Fruit fly (Drosophila melanogaster) whole organism, wandering third instar larva: ENCODE results near the gene CG13024.

Experiments
- Vsx2 ChIP-seq: fragments of 200-300, 225-300 bp; sonication (Bioruptor generic); optimal IDR thresholded peaks from 2 replicates; lab custom pipeline; 2018; ENCODE audit warnings: missing biosample characterization, missing genetic modification characterization; ENCODE audit not compliant: partially characterized antibody
- br ChIP-seq: fragments of 200-800 bp; sonication (Bioruptor generic); optimal IDR thresholded peaks from 2 replicates; lab custom pipeline; 2016; ENCODE audit warnings: missing biosample characterization, missing genetic modification characterization
- woc ChIP-seq: sonication (Bioruptor generic); optimal IDR thresholded peaks from 2 replicates; lab custom pipeline; 2016; ENCODE audit warnings: missing biosample characterization, mild to moderate bottlenecking, missing genetic modification characterization

dm6 chr3L:16803273-16803672 is 25.6 kb downstream of the CG13024 start:
- no peak for TF ChIP-seq woc
- TF ChIP-seq br (GFP tag; lab: Kevin White, UChicago) = no peak
- no peak for TF ChIP-seq Vsx2 (GFP tag; lab: Kevin White, UChicago)
